Fruit fly (Drosophila melanogaster) whole organism, embryonic: ENCODE results near the gene CG10208.
A peak's percentile ranks its signal among the peaks of the same experiment; 100 is the strongest.

Source experiments
- Aef1 ChIP-seq: fragments of 200-800 bp; sonication (Bioruptor generic); IDR thresholded peaks from 3 replicates; pipeline ENCODE4 v1.3.6; 2022; ENCODE audit warnings: missing biosample characterization, missing genetic modification characterization
- Atf6 ChIP-seq: fragments of 200-800 bp; sonication (Bioruptor generic); IDR thresholded peaks from 2 replicates; pipeline ENCODE4 v1.3.6; 2022; ENCODE audit warnings: missing biosample characterization, missing genetic modification characterization
- Bgb ChIP-seq: fragments of 200-800 bp; sonication (Bioruptor generic); IDR thresholded peaks from 2 replicates; pipeline ENCODE4 v1.3.6; 2022; ENCODE audit warnings: missing biosample characterization, missing genetic modification characterization; ENCODE audit not compliant: partially characterized antibody
- C15 ChIP-seq: fragments of 200-800 bp; sonication (Bioruptor generic); IDR thresholded peaks from 3 replicates; pipeline ENCODE4 v1.3.6; 2022; ENCODE audit warnings: missing biosample characterization, missing genetic modification characterization
- CG10543 ChIP-seq: fragments of 200-800 bp; sonication (Bioruptor generic); optimal IDR thresholded peaks from 3 replicates; lab custom pipeline; 2017; ENCODE audit warnings: missing biosample characterization, mild to moderate bottlenecking, missing genetic modification characterization, moderate library complexity
- CG10979 ChIP-seq: fragments of 200-800 bp; sonication (Bioruptor generic); optimal IDR thresholded peaks from 2 replicates; lab custom pipeline; 2018; ENCODE audit warnings: missing biosample characterization, mild to moderate bottlenecking, missing genetic modification characterization, moderate library complexity
- CG12071 ChIP-seq: fragments of 200-800 bp; sonication (Bioruptor generic); optimal IDR thresholded peaks from 3 replicates; lab custom pipeline; 2018; ENCODE audit warnings: missing biosample characterization, mild to moderate bottlenecking, missing genetic modification characterization
- CG13287 ChIP-seq: fragments of 200-800 bp; sonication (Bioruptor generic); IDR thresholded peaks from 2 replicates; pipeline ENCODE4 v1.3.6; 2022; ENCODE audit warnings: missing biosample characterization, missing genetic modification characterization; ENCODE audit not compliant: partially characterized antibody
- CG14441 ChIP-seq: fragments of 200-800 bp; sonication (Bioruptor generic); IDR thresholded peaks from 2 replicates; pipeline ENCODE4 v1.3.6; 2022; ENCODE audit warnings: missing biosample characterization, missing genetic modification characterization
- CG14860 ChIP-seq: fragments of 200-800 bp; sonication (Bioruptor generic); IDR thresholded peaks from 3 replicates; pipeline ENCODE4 v1.3.6; 2022; ENCODE audit warnings: missing biosample characterization, missing genetic modification characterization; ENCODE audit not compliant: partially characterized antibody
- CG15479 ChIP-seq: fragments of 200-800 bp; sonication (Bioruptor generic); optimal IDR thresholded peaks from 3 replicates; lab custom pipeline; 2019; ENCODE audit warnings: missing biosample characterization, mild to moderate bottlenecking, missing genetic modification characterization, moderate library complexity
- CG17359 ChIP-seq: fragments of 200-800 bp; sonication (Bioruptor generic); optimal IDR thresholded peaks from 3 replicates; lab custom pipeline; 2018; ENCODE audit warnings: missing biosample characterization, mild to moderate bottlenecking, missing genetic modification characterization, moderate library complexity
- CG18011 ChIP-seq: fragments of 200-800 bp; sonication (Bioruptor generic); optimal IDR thresholded peaks from 2 replicates; lab custom pipeline; 2017; ENCODE audit warnings: missing biosample characterization, missing genetic modification characterization, mild to moderate bottlenecking, moderate library complexity, missing genotype
- CG2712 ChIP-seq: fragments of 200-800 bp; optimal IDR thresholded peaks from 3 replicates; lab custom pipeline; 2019; ENCODE audit warnings: missing biosample characterization, mild to moderate bottlenecking, missing genetic modification characterization, moderate library complexity
- CG33557 ChIP-seq: fragments of 200-800 bp; sonication (Bioruptor generic); optimal IDR thresholded peaks from 2 replicates; lab custom pipeline; 2019; ENCODE audit warnings: missing biosample characterization, mild to moderate bottlenecking, missing genetic modification characterization, moderate library complexity
- CG34376 ChIP-seq: fragments of 200-800 bp; sonication (Bioruptor generic); optimal IDR thresholded peaks from 2 replicates; lab custom pipeline; 2018; ENCODE audit warnings: missing biosample characterization, mild to moderate bottlenecking, missing genetic modification characterization
- CG34422 ChIP-seq: fragments of 200-800 bp; sonication (Bioruptor generic); IDR thresholded peaks from 3 replicates; pipeline ENCODE4 v1.3.6; 2022; ENCODE audit warnings: missing biosample characterization, missing genetic modification characterization
- CG3726 ChIP-seq: fragments of 200-800 bp; sonication (Bioruptor generic); IDR thresholded peaks from 3 replicates; pipeline ENCODE4, ENCODE4 v1.3.6; 2022; ENCODE audit warnings: missing biosample characterization, missing genetic modification characterization
- CG3847 ChIP-seq: fragments of 200-800 bp; sonication (Bioruptor generic); IDR thresholded peaks from 2 replicates; pipeline ENCODE4 v1.3.6; 2022; ENCODE audit warnings: missing biosample characterization, missing genetic modification characterization
- CG42726 ChIP-seq: fragments of 200-800 bp; sonication (Bioruptor generic); IDR thresholded peaks from 2 replicates; pipeline ENCODE4 v1.3.6; 2022; ENCODE audit warnings: missing biosample characterization, missing genetic modification characterization; ENCODE audit not compliant: partially characterized antibody
- CG7372 ChIP-seq: fragments of 200-800 bp; sonication (Bioruptor generic); IDR thresholded peaks from 2 replicates; pipeline ENCODE4 v1.3.6; 2022; ENCODE audit warnings: missing biosample characterization, missing genetic modification characterization
- CG7786 ChIP-seq: fragments of 200-800 bp; sonication (Bioruptor generic); optimal IDR thresholded peaks from 2 replicates; lab custom pipeline; 2016; ENCODE audit warnings: missing biosample characterization, missing genetic modification characterization
- Fer2 ChIP-seq: fragments of 200-800 bp; sonication (Bioruptor generic); optimal IDR thresholded peaks from 2 replicates; lab custom pipeline; 2018; ENCODE audit warnings: missing biosample characterization, mild to moderate bottlenecking, missing genetic modification characterization, moderate library complexity
- Hey ChIP-seq: fragments of 200-800 bp; sonication (Bioruptor generic); optimal IDR thresholded peaks from 3 replicates; lab custom pipeline; 2018; ENCODE audit warnings: missing biosample characterization, mild to moderate bottlenecking, missing genetic modification characterization
- Hmr ChIP-seq: fragments of 200-800 bp; sonication (Bioruptor generic); optimal IDR thresholded peaks from 3 replicates; lab custom pipeline; 2017; ENCODE audit warnings: mild to moderate bottlenecking, missing biosample characterization, missing genetic modification reagents, missing genetic modification characterization
- MBD-R2 ChIP-seq: fragments of 200-800 bp; sonication (Bioruptor generic); IDR thresholded peaks from 2 replicates; pipeline ENCODE4 v1.3.6; 2022; ENCODE audit warnings: missing biosample characterization, missing genetic modification characterization
- Med ChIP-seq: fragments of 200-800 bp; sonication (Bioruptor generic); peaks from one replicate; lab custom pipeline; 2016; ENCODE audit warnings: missing biosample characterization, missing genetic modification characterization, mild to moderate bottlenecking, inconsistent platforms, moderate library complexity
- NK7.1 ChIP-seq: fragments of 200-800 bp; sonication (Bioruptor generic); optimal IDR thresholded peaks from 3 replicates; lab custom pipeline; 2016; ENCODE audit warnings: missing biosample characterization, missing genetic modification characterization
- Oli ChIP-seq: fragments of 200-800 bp; sonication (Bioruptor generic); optimal IDR thresholded peaks from 2 replicates; lab custom pipeline; 2018; ENCODE audit warnings: missing biosample characterization, mild to moderate bottlenecking, missing genetic modification characterization, moderate library complexity
- Poxn ChIP-seq: fragments of 200-800 bp; sonication (Bioruptor generic); IDR thresholded peaks from 2 replicates; pipeline ENCODE4 v1.3.6; 2022; ENCODE audit warnings: missing biosample characterization, missing genetic modification characterization
- Ssrp ChIP-seq: fragments of 200-800 bp; sonication (Bioruptor generic); optimal IDR thresholded peaks from 2 replicates; lab custom pipeline; 2018; ENCODE audit warnings: missing biosample characterization, mild to moderate bottlenecking, missing genetic modification characterization, moderate library complexity
- TFAM ChIP-seq: fragments of 200-800 bp; sonication (Bioruptor generic); optimal IDR thresholded peaks from 2 replicates; lab custom pipeline; 2017; ENCODE audit warnings: missing biosample characterization, missing genetic modification characterization, inconsistent platforms
- Vsx1 ChIP-seq: fragments of 200-800 bp; sonication (Bioruptor generic); optimal IDR thresholded peaks from 2 replicates; lab custom pipeline; 2017; ENCODE audit warnings: missing biosample characterization, mild to moderate bottlenecking, missing genetic modification characterization, missing genetic modification reagents
- caup ChIP-seq: fragments of 200-800 bp; sonication (Bioruptor generic); optimal IDR thresholded peaks from 3 replicates; lab custom pipeline; 2017; ENCODE audit warnings: missing biosample characterization, mild to moderate bottlenecking, missing genetic modification characterization, moderate library complexity; ENCODE audit not compliant: severe bottlenecking
- chn ChIP-seq: fragments of 200-800 bp; sonication (Bioruptor generic); optimal IDR thresholded peaks from 2 replicates; lab custom pipeline; 2016; ENCODE audit warnings: missing biosample characterization, missing genetic modification characterization
- cwo ChIP-seq: fragments of 200-800 bp; sonication (Bioruptor generic); optimal IDR thresholded peaks from 3 replicates; lab custom pipeline; 2017; ENCODE audit warnings: missing biosample characterization, missing genetic modification characterization, mild to moderate bottlenecking, moderate library complexity, missing genetic modification reagents
- dpn ChIP-seq, 2 experiments: fragments of 200-800 bp; sonication (Bioruptor generic); optimal IDR thresholded peaks; 3 replicates each; lab custom pipeline; 2016; ENCODE audit warnings: missing biosample characterization in 2 of 2, missing genetic modification characterization in 2 of 2
- emc ChIP-seq: fragments of 200-800 bp; sonication (Bioruptor generic); optimal IDR thresholded peaks from 2 replicates; lab custom pipeline; 2016; ENCODE audit warnings: missing biosample characterization, missing genetic modification characterization
- fu2 ChIP-seq: fragments of 200-800 bp; sonication (Bioruptor generic); optimal IDR thresholded peaks from 2 replicates; lab custom pipeline; 2016; ENCODE audit warnings: missing biosample characterization, missing genetic modification characterization
- gem ChIP-seq: fragments of 200-800 bp; sonication (Bioruptor generic); optimal IDR thresholded peaks from 2 replicates; lab custom pipeline; 2019; ENCODE audit warnings: missing biosample characterization, mild to moderate bottlenecking, missing genetic modification characterization, moderate library complexity
- grn ChIP-seq: fragments of 200-800 bp; sonication (Bioruptor generic); optimal IDR thresholded peaks from 3 replicates; lab custom pipeline; 2017; ENCODE audit warnings: missing biosample characterization, missing genetic modification characterization
- hkb ChIP-seq, 2 experiments: fragments of 200-800 bp in 1 of 2; fragments of >200 bp in 1 of 2; sonication (Bioruptor generic) in 1 of 2; IDR thresholded peaks in 1 of 2; optimal IDR thresholded peaks in 1 of 2; 2 replicates each; pipeline versions ENCODE4 v1.3.6 to Lab custom; 2017 to 2022; ENCODE audit warnings: missing biosample characterization in 1 of 2, missing genetic modification characterization in 1 of 2
- kni ChIP-seq: fragments of 200-800 bp; sonication (Bioruptor generic); optimal IDR thresholded peaks from 3 replicates; lab custom pipeline; 2017; ENCODE audit warnings: mild to moderate bottlenecking, missing biosample characterization, missing genetic modification reagents, missing genetic modification characterization
- mirr ChIP-seq: fragments of 200-800 bp; sonication (Bioruptor generic); optimal IDR thresholded peaks from 3 replicates; lab custom pipeline; 2018; ENCODE audit warnings: missing biosample characterization, mild to moderate bottlenecking, missing genetic modification characterization
- rib ChIP-seq: fragments of 200-800 bp; sonication (Bioruptor generic); IDR thresholded peaks from 2 replicates; pipeline ENCODE4 v1.3.6; 2022; ENCODE audit warnings: missing biosample characterization, missing genetic modification characterization
- slou ChIP-seq: fragments of 200-800 bp; sonication (Bioruptor generic); optimal IDR thresholded peaks from 3 replicates; lab custom pipeline; 2016; ENCODE audit warnings: missing biosample characterization, missing genetic modification characterization
- so ChIP-seq: fragments of 200-800 bp; sonication (Bioruptor generic); IDR thresholded peaks from 3 replicates; pipeline ENCODE4 v1.3.6; 2022; ENCODE audit warnings: missing biosample characterization, missing genetic modification characterization
- sqz ChIP-seq: fragments of 200-800 bp; sonication (Bioruptor generic); optimal IDR thresholded peaks from 3 replicates; lab custom pipeline; 2018; ENCODE audit warnings: missing biosample characterization, mild to moderate bottlenecking, missing genetic modification characterization
- vnd ChIP-seq: fragments of 200-800 bp; sonication (Bioruptor generic); IDR thresholded peaks from 3 replicates; pipeline ENCODE4 v1.3.6; 2022; ENCODE audit warnings: missing biosample characterization, missing genetic modification characterization; ENCODE audit not compliant: partially characterized antibody

The CG10208 gene

DNA sequence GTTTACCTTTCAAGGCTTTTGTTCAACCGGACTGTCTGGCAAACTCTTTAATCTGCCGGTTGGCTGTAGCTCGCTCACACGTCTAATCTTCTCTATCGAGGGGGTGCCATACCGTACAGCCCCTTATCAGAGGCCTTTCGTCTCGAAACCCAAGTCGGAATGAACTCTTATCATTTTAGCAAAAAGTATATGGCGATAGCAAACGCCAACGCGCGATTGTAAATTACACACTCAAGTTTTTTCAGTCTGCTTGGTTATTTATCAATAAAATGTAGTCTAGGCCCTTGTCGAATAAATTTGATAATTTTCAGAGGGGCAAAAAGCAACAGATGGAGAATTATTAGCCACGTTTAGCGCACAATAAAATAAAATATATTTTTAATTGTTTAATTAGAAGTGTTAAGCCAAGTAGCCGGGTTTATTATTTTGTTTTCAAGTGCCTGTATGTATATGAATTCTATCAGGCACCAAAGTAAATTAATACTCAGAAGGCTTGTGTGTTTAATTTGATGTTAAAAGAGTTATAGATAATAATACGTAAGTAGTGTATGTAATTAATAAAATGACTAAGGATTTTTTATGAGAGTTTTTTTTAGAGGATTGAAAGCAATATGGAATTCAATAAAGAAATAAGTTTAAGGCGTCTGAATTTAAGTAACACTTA lies 49.0 kb downstream of the CG10208 start (continued):
- no peak for TF ChIP-seq fu2
- no peak for TF ChIP-seq dpn (GFP tag; optimal IDR thresholded peaks at IDR 0.05; lab: Kevin White, UChicago)
- 0 out of 2 replicates have a peak, but pooled peaks have one; percentile 31 for TF ChIP-seq Atf6 (GFP tag; lab: Robert Waterston, UW)
- peak; percentile 43 for TF ChIP-seq CG10543 (GFP tag; lab: Kevin White, UChicago)
- TF ChIP-seq Poxn (GFP tag; lab: Robert Waterston, UW), result no peak
- TF ChIP-seq CG18011 (GFP tag; lab: Kevin White, UChicago), result no peak
- TF ChIP-seq Fer2, result no peak
- TF ChIP-seq C15 (GFP tag; lab: Robert Waterston, UW), result no peak
- TF ChIP-seq Hey (tag; lab: Kevin White, UChicago), result peak; percentile 94
- peak; percentile 73 for TF ChIP-seq grn (GFP tag; lab: Kevin White, UChicago)
- TF ChIP-seq CG3726 (GFP tag; lab: Robert Waterston, UW), result no peak
- TF ChIP-seq Ssrp (tag; lab: Kevin White, UChicago), result no peak
- peak; percentile 28 for TF ChIP-seq Med (GFP tag; lab: Kevin White, UChicago)
- TF ChIP-seq CG34422, result no peak
- TF ChIP-seq TFAM, result no peak
- TF ChIP-seq Hmr (GFP tag; lab: Kevin White, UChicago), result peak; percentile 23
- no peak for TF ChIP-seq CG7786 (GFP tag; lab: Kevin White, UChicago)
- no peak for TF ChIP-seq vnd
- no peak for TF ChIP-seq NK7.1 (GFP tag; lab: Kevin White, UChicago)
- peak; percentile 70; the same call in 1 of the 2 replicates for TF ChIP-seq rib
- TF ChIP-seq gem (tag; lab: Kevin White, UChicago), result no peak
- TF ChIP-seq CG2712 (tag; lab: Kevin White, UChicago), result no peak
- no peak for TF ChIP-seq Oli
- no peak for TF ChIP-seq CG7372 (GFP tag; lab: Robert Waterston, UW)
- no peak for TF ChIP-seq CG3847
- no peak for TF ChIP-seq Bgb (GFP tag; lab: Robert Waterston, UW)
- TF ChIP-seq kni (GFP tag; lab: Kevin White, UChicago), result no peak
- TF ChIP-seq CG34376, result peak; percentile 85
- no peak for TF ChIP-seq CG12071 (GFP tag; lab: Kevin White, UChicago)
- no peak for TF ChIP-seq so (GFP tag; lab: Robert Waterston, UW)
- TF ChIP-seq CG14860 (GFP tag; lab: Robert Waterston, UW), result no peak
- TF ChIP-seq sqz (GFP tag; lab: Kevin White, UChicago), result no peak
- no peak for TF ChIP-seq CG33557 (GFP tag; lab: Kevin White, UChicago)
- no peak for TF ChIP-seq emc (GFP tag; lab: Kevin White, UChicago)
- TF ChIP-seq caup, result no peak
- TF ChIP-seq chn (GFP tag; lab: Kevin White, UChicago), result no peak
- TF ChIP-seq cwo, result peak; percentile 39
- no peak for TF ChIP-seq MBD-R2 (GFP tag; lab: Robert Waterston, UW)
- no peak for TF ChIP-seq hkb (optimal IDR thresholded peaks at IDR 0.05; lab: Kevin White, UChicago)
- TF ChIP-seq hkb (GFP tag; IDR thresholded peaks at IDR 0.05; lab: Robert Waterston, UW), result no peak
- no peak for TF ChIP-seq slou (GFP tag; lab: Kevin White, UChicago)
- TF ChIP-seq CG14441 (GFP tag; lab: Robert Waterston, UW), result no peak
- TF ChIP-seq mirr (GFP tag; lab: Kevin White, UChicago), result peak; percentile 86
- TF ChIP-seq CG17359 (tag; lab: Kevin White, UChicago), result no peak
- TF ChIP-seq Vsx1 (GFP tag; lab: Kevin White, UChicago), result peak; percentile 30
- TF ChIP-seq CG10979, result no peak
- TF ChIP-seq CG13287 (GFP tag; lab: Robert Waterston, UW), result no peak
- TF ChIP-seq CG15479 (GFP tag; lab: Kevin White, UChicago), result peak; percentile 28
- no peak for TF ChIP-seq CG42726 (GFP tag; lab: Robert Waterston, UW)
- no peak for TF ChIP-seq Aef1
